Worm (Caenorhabditis elegans) whole organism, L4/young adult: ENCODE results near the gene glt-1.

Experiments
- W03F9.2 ChIP-seq: fragments of 150-350 bp; optimal IDR thresholded peaks from 2 replicates; lab custom pipeline; 2014; ENCODE audit warnings: missing biosample characterization, missing genetic modification characterization
- dao-5 ChIP-seq: sonication (generic microtip); optimal IDR thresholded peaks from 2 replicates; lab custom pipeline; 2016; ENCODE audit warnings: missing genotype, missing genetic modification characterization, moderate library complexity, missing compliant biosample characterization
- him-1 ChIP-seq: sonication (generic microtip); optimal IDR thresholded peaks from 2 replicates; lab custom pipeline; 2016; ENCODE audit warnings: missing genotype, missing genetic modification reagents, missing genetic modification characterization, missing compliant biosample characterization

The glt-1 gene

ce11 chrX:3495776-3496175 lies at the start of gene glt-1:
TSS of gene glt-1 (plus strand) at chrX:3496026.
- TF ChIP-seq him-1 (tag; lab: Kevin White, UChicago) (no peak), W03F9.2 (no peak), dao-5 (tag; lab: Kevin White, UChicago) (no peak)

- TF ChIP-seq dao-5 (tag; lab: Kevin White, UChicago): no peak
Measured at ce11 chrX:3451122-3451521, 44.7 kb upstream of the glt-1 start, which contains the start of gene ZK813.5. TSS of gene ZK813.5 (minus strand) at chrX:3451222.

ce11 chrX:3453870-3454269 lies 42.0 kb upstream of the glt-1 start:
- TF ChIP-seq W03F9.2 (no peak), dao-5 (tag; lab: Kevin White, UChicago) (no peak), him-1 (tag; lab: Kevin White, UChicago) (no peak)

ce11 chrX:3455561-3455960 lies 40.3 kb upstream of the glt-1 start:
- TF ChIP-seq him-1 (tag; lab: Kevin White, UChicago) (no peak), W03F9.2 (no peak), dao-5 (tag; lab: Kevin White, UChicago) (no peak)

- TF ChIP-seq him-1 (tag; lab: Kevin White, UChicago): no peak
- TF ChIP-seq W03F9.2: no peak
- TF ChIP-seq dao-5 (tag; lab: Kevin White, UChicago): no peak
Measured at ce11 chrX:3462086-3462485, 33.7 kb upstream of the glt-1 start.

- TF ChIP-seq dao-5 (tag; lab: Kevin White, UChicago) (no peak), W03F9.2 (no peak), him-1 (tag; lab: Kevin White, UChicago) (no peak)
Measured at ce11 chrX:3463875-3464274, 32.0 kb upstream of the glt-1 start.

ce11 chrX:3464309-3465038 lies 31.4 kb upstream of the glt-1 start:
- no peak for TF ChIP-seq him-1 (tag; lab: Kevin White, UChicago)
- TF ChIP-seq W03F9.2: no peak
- TF ChIP-seq dao-5 (tag; lab: Kevin White, UChicago): no peak

ce11 chrX:3465785-3466184 lies 30.0 kb upstream of the glt-1 start, which contains the start of the genes ZK377.15 and sax-3:
TSS of gene ZK377.15 (minus strand) at chrX:3465885.
TSS of gene sax-3 (minus strand) at chrX:3465927.
- TF ChIP-seq W03F9.2 (no peak), dao-5 (tag; lab: Kevin White, UChicago) (no peak), him-1 (tag; lab: Kevin White, UChicago) (no peak)

- TF ChIP-seq W03F9.2 (no peak), him-1 (tag; lab: Kevin White, UChicago) (no peak), dao-5 (tag; lab: Kevin White, UChicago) (no peak)
Measured at ce11 chrX:3467004-3467761, 28.6 kb upstream of the glt-1 start.

ce11 chrX:3467958-3468357 lies 27.9 kb upstream of the glt-1 start:
- no peak for TF ChIP-seq dao-5 (tag; lab: Kevin White, UChicago)
- TF ChIP-seq him-1 (tag; lab: Kevin White, UChicago): no peak
- TF ChIP-seq W03F9.2: no peak

ce11 chrX:3469332-3469731 lies 26.5 kb upstream of the glt-1 start:
- TF ChIP-seq W03F9.2: no peak
- no peak for TF ChIP-seq dao-5 (tag; lab: Kevin White, UChicago)
- TF ChIP-seq him-1 (tag; lab: Kevin White, UChicago): no peak

- TF ChIP-seq him-1 (tag; lab: Kevin White, UChicago) (no peak), W03F9.2 (no peak), dao-5 (tag; lab: Kevin White, UChicago) (no peak)
Measured at ce11 chrX:3470307-3470706, 25.5 kb upstream of the glt-1 start.

- TF ChIP-seq dao-5 (tag; lab: Kevin White, UChicago): no peak
- TF ChIP-seq W03F9.2: no peak
- TF ChIP-seq him-1 (tag; lab: Kevin White, UChicago): no peak
Measured at ce11 chrX:3472226-3472625, 23.6 kb upstream of the glt-1 start.

ce11 chrX:3473793-3474192 lies 22.0 kb upstream of the glt-1 start:
- TF ChIP-seq W03F9.2 (no peak), him-1 (tag; lab: Kevin White, UChicago) (no peak), dao-5 (tag; lab: Kevin White, UChicago) (no peak)
